Fruit fly (Drosophila melanogaster) whole organism, embryonic: ENCODE results near the gene Ir75b.
"Not testable (repeated sequence)": the region's sequence is repeated elsewhere in the genome, so short reads cannot be mapped to it uniquely, and the experiment has no call there.

ENCODE experiments used
- Blimp-1 ChIP-seq: fragments of 200-800 bp; sonication (Bioruptor generic); optimal IDR thresholded peaks from 3 replicates; lab custom pipeline; 2018; ENCODE audit warnings: missing biosample characterization, missing genetic modification characterization, mild to moderate bottlenecking, moderate library complexity, missing genetic modification reagents
- CG10959 ChIP-seq: fragments of 200-800 bp; sonication (Bioruptor generic); IDR thresholded peaks from 2 replicates; pipeline ENCODE4 v1.3.6; 2022; ENCODE audit warnings: missing biosample characterization, missing genetic modification characterization
- CG11696 ChIP-seq: fragments of 200-800 bp; sonication (Bioruptor generic); IDR thresholded peaks from 2 replicates; pipeline ENCODE4 v1.3.6; 2022; ENCODE audit warnings: missing biosample characterization, missing genetic modification characterization
- CG12155 ChIP-seq: fragments of 200-800 bp; sonication (Bioruptor generic); optimal IDR thresholded peaks from 3 replicates; lab custom pipeline; 2016; ENCODE audit warnings: missing biosample characterization, missing genetic modification characterization
- CG12219 ChIP-seq: fragments of 200-800 bp; sonication (Bioruptor generic); optimal IDR thresholded peaks from 3 replicates; lab custom pipeline; 2018; ENCODE audit warnings: missing biosample characterization, mild to moderate bottlenecking, missing genetic modification characterization
- CG13424 ChIP-seq: fragments of 200-800 bp; sonication (Bioruptor generic); optimal IDR thresholded peaks from 2 replicates; lab custom pipeline; 2019; ENCODE audit warnings: missing biosample characterization, mild to moderate bottlenecking, missing genetic modification characterization, moderate library complexity
- CG1603 ChIP-seq: fragments of 200-800 bp; sonication (Bioruptor generic); optimal IDR thresholded peaks from 2 replicates; lab custom pipeline; 2019; ENCODE audit warnings: missing biosample characterization, mild to moderate bottlenecking, missing genetic modification characterization, moderate library complexity
- CG3995 ChIP-seq: fragments of 200-800 bp; sonication (Bioruptor generic); optimal IDR thresholded peaks from 3 replicates; lab custom pipeline; 2016; ENCODE audit warnings: missing biosample characterization, missing genetic modification characterization
- CG4282 ChIP-seq: fragments of 200-800 bp; sonication (Bioruptor generic); optimal IDR thresholded peaks from 2 replicates; lab custom pipeline; 2016; ENCODE audit warnings: missing biosample characterization, missing genetic modification characterization
- CG6272 ChIP-seq: fragments of 200-800 bp; sonication (Bioruptor generic); IDR thresholded peaks from 2 replicates; pipeline ENCODE4 v1.3.6; 2022; ENCODE audit warnings: missing biosample characterization, missing genetic modification characterization
- CG6654 ChIP-seq: fragments of 200-800 bp; sonication (Bioruptor generic); optimal IDR thresholded peaks from 2 replicates; lab custom pipeline; 2017; ENCODE audit warnings: missing biosample characterization, mild to moderate bottlenecking, missing genetic modification characterization
- CG6791 ChIP-seq: fragments of 200-800 bp; sonication (Bioruptor generic); IDR thresholded peaks from 3 replicates; pipeline ENCODE4 v1.3.6; 2022; ENCODE audit warnings: missing biosample characterization, missing genetic modification characterization; ENCODE audit not compliant: partially characterized antibody
- CG6854 ChIP-seq: fragments of 200-800 bp; sonication (Bioruptor generic); optimal IDR thresholded peaks from 3 replicates; lab custom pipeline; 2017; ENCODE audit warnings: missing biosample characterization, mild to moderate bottlenecking, missing genetic modification characterization
- CG7556 ChIP-seq: fragments of 200-800 bp; sonication (Bioruptor generic); optimal IDR thresholded peaks from 2 replicates; lab custom pipeline; 2017; ENCODE audit warnings: missing biosample characterization, mild to moderate bottlenecking, missing genetic modification characterization
- CG8089 ChIP-seq: fragments of 200-800 bp; sonication (Bioruptor generic); optimal IDR thresholded peaks from 3 replicates; lab custom pipeline; 2016; ENCODE audit warnings: missing biosample characterization, missing genetic modification characterization
- CG8765 ChIP-seq: fragments of 200-800 bp; sonication (Bioruptor generic); IDR thresholded peaks from 2 replicates; pipeline ENCODE4 v1.3.6; 2022; ENCODE audit warnings: missing biosample characterization, missing genetic modification characterization
- CG8924 ChIP-seq: fragments of 200-800 bp; optimal IDR thresholded peaks from 3 replicates; lab custom pipeline; 2019; ENCODE audit warnings: missing biosample characterization, mild to moderate bottlenecking, missing genetic modification characterization, moderate library complexity
- CG9437 ChIP-seq: fragments of 200-800 bp; sonication (Bioruptor generic); optimal IDR thresholded peaks from 2 replicates; lab custom pipeline; 2018; ENCODE audit warnings: missing biosample characterization, mild to moderate bottlenecking, missing genetic modification characterization
- H2.0 ChIP-seq: fragments of 200-800 bp; sonication (Bioruptor generic); IDR thresholded peaks from 2 replicates; pipeline ENCODE4 v1.3.6; 2022; ENCODE audit warnings: missing biosample characterization, missing genetic modification characterization
- Hr3 ChIP-seq: fragments of 200-800 bp; sonication (Bioruptor generic); optimal IDR thresholded peaks from 3 replicates; lab custom pipeline; 2016; ENCODE audit warnings: missing biosample characterization, missing genetic modification characterization
- Lim3 ChIP-seq: fragments of 200-800 bp; sonication (Bioruptor generic); IDR thresholded peaks from 2 replicates; pipeline ENCODE4 v1.3.6; 2022; ENCODE audit warnings: missing biosample characterization, missing genetic modification characterization
- MBD-R2 ChIP-seq: fragments of 200-800 bp; sonication (Bioruptor generic); IDR thresholded peaks from 2 replicates; pipeline ENCODE4 v1.3.6; 2022; ENCODE audit warnings: missing biosample characterization, missing genetic modification characterization
- Opbp ChIP-seq: fragments of 200-800 bp; sonication (Bioruptor generic); IDR thresholded peaks from 3 replicates; pipeline ENCODE4 v1.3.6; 2022; ENCODE audit warnings: missing biosample characterization, missing genetic modification characterization; ENCODE audit not compliant: partially characterized antibody
- Sox100B ChIP-seq: fragments of 200-800 bp; sonication (Bioruptor generic); optimal IDR thresholded peaks from 3 replicates; lab custom pipeline; 2018; ENCODE audit warnings: missing biosample characterization, mild to moderate bottlenecking, missing genetic modification characterization
- ab ChIP-seq: fragments of 200-800 bp; sonication (Bioruptor generic); optimal IDR thresholded peaks from 2 replicates; lab custom pipeline; 2016; ENCODE audit warnings: missing biosample characterization, missing genetic modification characterization
- ap ChIP-seq: fragments of 200-800 bp; sonication (Bioruptor generic); IDR thresholded peaks from 2 replicates; pipeline ENCODE4 v1.3.6; 2022; ENCODE audit warnings: missing biosample characterization, missing genetic modification characterization
- cato ChIP-seq: fragments of 200-800 bp; sonication (Bioruptor generic); optimal IDR thresholded peaks from 2 replicates; lab custom pipeline; 2016; ENCODE audit warnings: missing biosample characterization, missing genetic modification characterization, borderline replicate concordance
- dmrt11E ChIP-seq: fragments of 200-800 bp; sonication (Bioruptor generic); optimal IDR thresholded peaks from 3 replicates; lab custom pipeline; 2018; ENCODE audit warnings: missing biosample characterization, mild to moderate bottlenecking, missing genetic modification characterization, moderate library complexity
- ewg ChIP-seq: fragments of 200-800 bp; sonication (Bioruptor generic); optimal IDR thresholded peaks from 3 replicates; lab custom pipeline; 2017; ENCODE audit warnings: mild to moderate bottlenecking, missing biosample characterization, missing genetic modification reagents, missing genetic modification characterization
- exex ChIP-seq: fragments of 200-800 bp; sonication (Bioruptor generic); optimal IDR thresholded peaks from 4 replicates; lab custom pipeline; 2018; ENCODE audit warnings: missing biosample characterization, mild to moderate bottlenecking, missing genetic modification characterization, moderate library complexity
- inv ChIP-seq: fragments of 200-800 bp; sonication (Bioruptor generic); IDR thresholded peaks from 2 replicates; pipeline ENCODE4 v1.3.6; 2022; ENCODE audit warnings: missing biosample characterization, missing genetic modification characterization; ENCODE audit not compliant: partially characterized antibody
- lab ChIP-seq: fragments of 200-800 bp; sonication (Bioruptor generic); optimal IDR thresholded peaks from 3 replicates; lab custom pipeline; 2017; ENCODE audit warnings: missing biosample characterization, missing genetic modification characterization, mild to moderate bottlenecking, moderate library complexity, missing genetic modification reagents
- lbe ChIP-seq: fragments of 200-800 bp; sonication (Bioruptor generic); optimal IDR thresholded peaks from 2 replicates; lab custom pipeline; 2016; ENCODE audit warnings: missing biosample characterization, mild to moderate bottlenecking, missing genetic modification characterization
- luna ChIP-seq: fragments of 200-800 bp; sonication (Bioruptor generic); optimal IDR thresholded peaks from 2 replicates; lab custom pipeline; 2016; ENCODE audit warnings: missing biosample characterization, missing genetic modification characterization
- mam ChIP-seq: fragments of 200-800 bp; sonication (Bioruptor generic); optimal IDR thresholded peaks from 3 replicates; lab custom pipeline; 2016; ENCODE audit warnings: missing biosample characterization, missing genetic modification characterization
- odd ChIP-seq: fragments of 200-800 bp; sonication (Bioruptor generic); optimal IDR thresholded peaks from 2 replicates; lab custom pipeline; 2017; ENCODE audit warnings: missing biosample characterization, mild to moderate bottlenecking, missing genetic modification characterization
- pfk ChIP-seq: fragments of 200-800 bp; sonication (Bioruptor generic); optimal IDR thresholded peaks from 2 replicates; lab custom pipeline; 2018; ENCODE audit warnings: missing biosample characterization, mild to moderate bottlenecking, missing genetic modification characterization, moderate library complexity
- pzg ChIP-seq: fragments of 200-800 bp; sonication (Bioruptor generic); optimal IDR thresholded peaks from 3 replicates; lab custom pipeline; 2018; ENCODE audit warnings: missing biosample characterization, mild to moderate bottlenecking, missing genetic modification characterization, moderate library complexity
- rib ChIP-seq: fragments of 200-800 bp; sonication (Bioruptor generic); IDR thresholded peaks from 2 replicates; pipeline ENCODE4 v1.3.6; 2022; ENCODE audit warnings: missing biosample characterization, missing genetic modification characterization
- row ChIP-seq: fragments of 200-800 bp; sonication (Bioruptor generic); IDR thresholded peaks from 3 replicates; pipeline ENCODE4 v1.3.6; 2022; ENCODE audit warnings: missing biosample characterization, missing genetic modification characterization
- scrt ChIP-seq: fragments of 200-800 bp; sonication (Bioruptor generic); optimal IDR thresholded peaks from 2 replicates; lab custom pipeline; 2018; ENCODE audit warnings: missing biosample characterization, mild to moderate bottlenecking, missing genetic modification characterization, moderate library complexity
- toy ChIP-seq: fragments of 200-800 bp; sonication (Bioruptor generic); IDR thresholded peaks from 2 replicates; pipeline ENCODE4 v1.3.6; 2022; ENCODE audit warnings: missing biosample characterization, missing genetic modification characterization
- ttk ChIP-seq: fragments of 200-800 bp; sonication (Bioruptor generic); IDR thresholded peaks from 2 replicates; pipeline ENCODE4 v2.1.2; 2022; ENCODE audit warnings: missing biosample characterization, missing genetic modification characterization
- tup ChIP-seq: fragments of 200-800 bp; sonication (Bioruptor generic); optimal IDR thresholded peaks from 2 replicates; lab custom pipeline; 2016; ENCODE audit warnings: missing biosample characterization, mild to moderate bottlenecking, missing genetic modification characterization, moderate library complexity

Ir75b gene

DNA sequence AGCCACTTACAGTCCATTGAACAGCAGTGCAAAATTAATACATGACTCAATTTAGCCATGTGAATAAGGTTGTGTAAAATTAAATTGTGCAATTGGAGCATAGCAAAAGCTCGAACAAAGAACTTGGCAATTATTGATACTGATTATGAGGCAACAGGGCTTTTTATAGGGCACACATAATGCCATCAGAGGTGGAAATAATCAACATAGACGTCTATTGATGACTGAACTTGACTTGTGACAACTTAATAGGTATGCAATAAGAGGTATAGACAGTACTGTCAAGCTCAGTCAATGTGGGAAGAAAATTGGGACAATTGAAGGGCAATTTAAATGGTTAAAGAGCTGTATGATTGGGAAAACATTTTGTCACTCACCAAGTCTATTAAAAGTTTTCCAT is at the start of gene Ir75b:
Gene Ir75b (minus strand): TSS at position 101 of the 400 bp plus-strand sequence.
- no peak for TF ChIP-seq dmrt11E (tag; lab: Kevin White, UChicago)
- TF ChIP-seq CG3995 (GFP tag; lab: Kevin White, UChicago): no peak
- no peak for TF ChIP-seq CG1603 (tag; lab: Kevin White, UChicago)
- no peak for TF ChIP-seq ewg (GFP tag; lab: Kevin White, UChicago)

DNA sequence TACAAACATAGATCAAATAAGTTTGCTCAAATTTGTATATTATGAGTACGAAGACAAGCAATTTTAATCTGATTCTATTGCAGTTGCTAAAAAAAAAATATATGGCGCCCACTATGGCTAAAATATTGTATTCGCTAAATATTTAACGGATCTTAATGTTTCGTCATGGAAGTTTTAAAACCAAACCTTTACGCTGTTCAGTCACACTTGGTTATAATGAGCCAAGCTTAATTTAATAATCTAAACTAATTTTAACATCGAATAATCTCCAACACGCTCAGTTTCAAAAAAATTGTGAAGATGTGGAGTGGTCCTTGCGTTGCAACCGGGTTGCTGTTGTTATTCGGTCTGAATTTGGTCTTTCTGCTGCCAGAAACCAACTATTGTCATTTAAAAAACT is 38.2 kb upstream of the Ir75b start, which contains the start of gene CG34002:
Gene CG34002 (plus strand): TSS at position 301 of the 400 bp plus-strand sequence.
- not testable (repeated sequence) for TF ChIP-seq luna (GFP tag; lab: Kevin White, UChicago); odd (GFP tag; lab: Kevin White, UChicago); CG6272

DNA sequence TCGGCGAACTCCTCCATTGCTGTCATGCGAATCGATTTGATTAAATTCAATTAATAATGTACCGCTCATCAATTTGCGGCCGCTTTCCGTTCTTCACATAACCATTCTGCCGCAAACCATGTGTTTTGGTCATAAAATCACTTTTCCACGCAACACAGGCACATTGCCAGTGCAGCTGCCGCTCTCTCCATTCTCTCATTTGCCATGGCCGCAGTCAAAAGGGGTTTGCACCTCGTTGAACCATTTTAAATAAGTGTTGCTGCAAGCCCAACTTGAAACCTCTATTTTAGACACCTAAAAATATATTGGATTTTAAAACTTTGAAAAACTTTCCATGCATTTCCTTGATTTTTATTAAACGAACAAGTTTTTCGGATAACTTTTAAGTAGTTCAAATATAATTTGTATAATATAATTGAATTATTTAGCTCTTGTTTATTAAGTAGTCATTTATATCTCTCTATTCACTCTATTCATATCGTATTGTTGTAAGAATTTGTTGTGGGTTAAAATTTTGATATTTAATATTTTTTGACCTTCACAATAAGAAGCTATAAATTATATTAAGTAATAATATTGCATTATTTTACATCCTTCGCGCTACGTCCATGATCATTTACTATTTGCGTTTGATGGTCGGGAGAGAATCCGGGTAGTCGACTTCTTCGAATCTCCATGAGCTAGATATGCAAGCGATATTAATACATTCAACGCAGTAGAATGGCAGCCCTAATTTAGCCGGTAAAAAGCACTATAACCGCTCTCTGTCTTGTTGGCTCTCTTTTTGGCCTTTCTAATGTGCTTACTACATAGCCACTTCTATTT is 36.9 kb upstream of the Ir75b start, which contains the start of gene CG5535:
Gene CG5535 (minus strand): TSS at position 140 of the 825 bp plus-strand sequence.
- TF ChIP-seq lbe (GFP tag; lab: Kevin White, UChicago) (no peak), Sox100B (GFP tag; lab: Kevin White, UChicago) (peak; percentile 94), lab (GFP tag; lab: Kevin White, UChicago) (peak; percentile 80), tup (GFP tag; lab: Kevin White, UChicago) (no peak), Blimp-1 (peak; percentile 63), CG8089 (GFP tag; lab: Kevin White, UChicago) (no peak), Hr3 (peak; percentile 85), scrt (GFP tag; lab: Kevin White, UChicago) (peak; percentile 43), CG9437 (GFP tag; lab: Kevin White, UChicago) (peak; percentile 93), MBD-R2 (GFP tag; lab: Robert Waterston, UW) (peak; percentile 27; the same call in 1 of the 2 replicates), CG6791 (GFP tag; lab: Robert Waterston, UW) (peak; percentile 52; the same call in 1 of the 3 replicates), Opbp (no peak), H2.0 (GFP tag; lab: Robert Waterston, UW) (peak; percentile 63), mam (GFP tag; lab: Kevin White, UChicago) (peak; percentile 57), toy (GFP tag; lab: Robert Waterston, UW) (no peak; the same call in 1 of the 2 replicates), CG12219 (peak; percentile 49), CG13424 (peak; percentile 91), ap (GFP tag; lab: Robert Waterston, UW) (peak; percentile 39; the same call in 1 of the 2 replicates), ab (GFP tag; lab: Kevin White, UChicago) (no peak), CG11696 (GFP tag; lab: Robert Waterston, UW) (0 out of 2 replicates have a peak, but pooled peaks have one; percentile 14), inv (GFP tag; lab: Robert Waterston, UW) (no peak), pfk (GFP tag; lab: Kevin White, UChicago) (no peak), CG8924 (tag; lab: Kevin White, UChicago) (peak; percentile 90), ttk (GFP tag; lab: Robert Waterston, UW) (peak; percentile 54), CG7556 (GFP tag; lab: Kevin White, UChicago) (peak; percentile 97), Lim3 (GFP tag; lab: Robert Waterston, UW) (no peak), CG12155 (peak; percentile 61), exex (tag; lab: Kevin White, UChicago) (peak; percentile 24), row (peak; percentile 88), cato (GFP tag; lab: Kevin White, UChicago) (peak; percentile 69), pzg (GFP tag; lab: Kevin White, UChicago) (no peak), CG8765 (GFP tag; lab: Robert Waterston, UW) (0 out of 2 replicates have a peak, but pooled peaks have one; percentile 17), CG6854 (GFP tag; lab: Kevin White, UChicago) (peak; percentile 63), CG6654 (GFP tag; lab: Kevin White, UChicago) (peak; percentile 26), CG4282 (GFP tag; lab: Kevin White, UChicago) (no peak), rib (GFP tag; lab: Robert Waterston, UW) (peak; percentile 38), CG10959 (GFP tag; lab: Robert Waterston, UW) (peak; percentile 49; the same call in 1 of the 2 replicates)
